Fruit fly (Drosophila melanogaster): ENCODE data around the gene Rbf2.

dm6 chr3R:16011698-16012332 is 46.6 kb downstream of the Rbf2 start:
- TF ChIP-seq psq (optimal IDR thresholded peaks at IDR 0.05) (no peak), Myc (optimal IDR thresholded peaks at IDR 0.05) (no peak), h (optimal IDR thresholded peaks at IDR 0.05) (no peak), Sin3A (optimal IDR thresholded peaks at IDR 0.05) (no peak), insv (optimal IDR thresholded peaks at IDR 0.05) (no peak)
